Fruit fly (Drosophila melanogaster): ENCODE results near the gene r.

r gene

DNA sequence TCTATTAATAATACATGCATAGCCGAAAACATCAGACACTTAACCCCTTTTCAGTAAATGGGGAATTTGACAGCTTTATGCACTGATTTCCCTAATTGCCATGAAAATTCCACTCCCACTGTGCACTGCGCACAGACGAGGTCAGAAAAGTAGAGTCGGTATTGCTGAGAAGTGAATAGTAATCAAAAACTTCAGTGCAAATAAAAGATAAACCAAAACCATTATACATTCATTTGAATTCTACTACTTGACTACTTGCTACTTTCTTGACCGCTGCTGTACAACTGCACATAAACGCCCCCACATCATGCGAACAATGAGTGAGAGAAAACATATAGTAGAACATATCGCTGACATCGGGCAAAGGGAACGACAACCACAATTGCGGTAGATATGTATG lies 36.3 kb downstream of the r start (continued):
- TF ChIP-seq CG14441 (GFP tag; IDR thresholded peaks at IDR 0.05) (peak; percentile 89), Fer2 (tag; optimal IDR thresholded peaks at IDR 0.05) (peak; percentile 29), CG17328 (GFP tag; IDR thresholded peaks at IDR 0.05) (peak; percentile 94), pan (optimal IDR thresholded peaks at IDR 0.05) (no peak), pan (GFP tag; optimal IDR thresholded peaks at IDR 0.05 in 1 of 2, IDR thresholded peaks at IDR 0.05 in 1 of 2) (peak in 1 of 2 experiments; percentile 88), Side (GFP tag; optimal IDR thresholded peaks at IDR 0.05) (peak; percentile 83), CG17186 (GFP tag; optimal IDR thresholded peaks at IDR 0.05) (peak; percentile 35), ash1 (GFP tag; optimal IDR thresholded peaks at IDR 0.05) (peak; percentile 6), CG11723 (GFP tag; optimal IDR thresholded peaks at IDR 0.05) (peak; percentile 76), MBD-R2 (GFP tag; IDR thresholded peaks at IDR 0.05) (peak; percentile 36; the same call in 1 of the 2 replicates), CG4820 (GFP tag; optimal IDR thresholded peaks at IDR 0.05) (peak; percentile 87), D (optimal IDR thresholded peaks at IDR 0.05) (no peak), D (GFP tag; optimal IDR thresholded peaks at IDR 0.05) (peak; percentile 88), CG12219 (GFP tag; optimal IDR thresholded peaks at IDR 0.05) (peak; percentile 86), CG10462 (GFP tag; optimal IDR thresholded peaks at IDR 0.05) (peak; percentile 74), CG2199 (GFP tag; IDR thresholded peaks at IDR 0.05) (peak; percentile 91), CG13287 (GFP tag; IDR thresholded peaks at IDR 0.05; ENCODE audit: partially characterized antibody) (no peak), pho (GFP tag; optimal IDR thresholded peaks at IDR 0.05) (peak; percentile 57), CG14965 (GFP tag; optimal IDR thresholded peaks at IDR 0.05; ENCODE audit: borderline replicate concordance) (peak; percentile 28), Lim3 (GFP tag; IDR thresholded peaks at IDR 0.05) (peak; percentile 46; the same call in 1 of the 2 replicates), maf-S (GFP tag; optimal IDR thresholded peaks at IDR 0.05) (peak; percentile 73), gsb (GFP tag; IDR thresholded peaks at IDR 0.05) (peak; percentile 61; the same call in 1 of the 2 replicates), PHDP (tag; optimal IDR thresholded peaks at IDR 0.05) (peak; percentile 82), ems (GFP tag; optimal IDR thresholded peaks at IDR 0.05) (peak; percentile 87), Mrtf (GFP tag; IDR thresholded peaks at IDR 0.05) (peak; percentile 79), CG15073 (GFP tag; optimal IDR thresholded peaks at IDR 0.05) (peak; percentile 46), ase (GFP tag; IDR thresholded peaks at IDR 0.05) (peak; percentile 79; the same call in 2 of the 3 replicates), Awh (GFP tag; IDR thresholded peaks at IDR 0.05) (peak; percentile 91), sob (GFP tag; IDR thresholded peaks at IDR 0.05) (peak; percentile 83), CHES-1-like (GFP tag; optimal IDR thresholded peaks at IDR 0.05) (peak; percentile 69), CG4328 (GFP tag; optimal IDR thresholded peaks at IDR 0.05) (peak; percentile 15), cwo (GFP tag; optimal IDR thresholded peaks at IDR 0.05) (peak; percentile 55), CG8944 (GFP tag; optimal IDR thresholded peaks at IDR 0.05) (peak; percentile 84), nmo (GFP tag; optimal IDR thresholded peaks at IDR 0.05) (peak; percentile 88), Drgx (GFP tag; IDR thresholded peaks at IDR 0.05) (peak; percentile 90), h (optimal IDR thresholded peaks at IDR 0.05) (no peak), CG30020 (tag; optimal IDR thresholded peaks at IDR 0.05) (peak; percentile 38), NFAT (GFP tag; IDR thresholded peaks at IDR 0.05) (0 out of 2 replicates have a peak, but pooled peaks have one; percentile 50), Dad (GFP tag; optimal IDR thresholded peaks at IDR 0.05) (peak; percentile 87), jigr1 (GFP tag; IDR thresholded peaks at IDR 0.05) (peak; percentile 76; the same call in 2 of the 3 replicates), CG17912 (GFP tag; optimal IDR thresholded peaks at IDR 0.05) (no peak), oc (tag; optimal IDR thresholded peaks at IDR 0.05) (peak; percentile 85), pita (GFP tag; optimal IDR thresholded peaks at IDR 0.05) (no peak), CG8089 (GFP tag; optimal IDR thresholded peaks at IDR 0.05) (peak; percentile 74), danr (GFP tag; IDR thresholded peaks at IDR 0.05) (peak; percentile 75), Spps (tag; optimal IDR thresholded peaks at IDR 0.05) (peak; percentile 71), CG17359 (tag; optimal IDR thresholded peaks at IDR 0.05) (peak; percentile 89), CG2678 (tag; optimal IDR thresholded peaks at IDR 0.05) (peak; percentile 84), CG7556 (GFP tag; optimal IDR thresholded peaks at IDR 0.05) (peak; percentile 64), Bgb (GFP tag; IDR thresholded peaks at IDR 0.05; ENCODE audit: partially characterized antibody) (no peak), Chrac-16 (GFP tag; optimal IDR thresholded peaks at IDR 0.05) (peak; percentile 86), Rfx (GFP tag; IDR thresholded peaks at IDR 0.05) (peak; percentile 78)
